Fruit fly (Drosophila melanogaster) whole organism, embryonic: ENCODE data around the gene lectin-37Db.

Experiments
- Atf-2 ChIP-seq: fragments of 200-800 bp; sonication (Bioruptor generic); optimal IDR thresholded peaks from 2 replicates; lab custom pipeline; 2016; ENCODE audit warnings: missing biosample characterization, missing genetic modification characterization
- CG10209 ChIP-seq: fragments of 200-800 bp; sonication (Bioruptor generic); optimal IDR thresholded peaks from 3 replicates; lab custom pipeline; 2017; ENCODE audit warnings: missing biosample characterization, mild to moderate bottlenecking, missing genetic modification characterization, missing genetic modification reagents
- CG10654 ChIP-seq: fragments of 200-800 bp; sonication (Bioruptor generic); optimal IDR thresholded peaks from 2 replicates; lab custom pipeline; 2016; ENCODE audit warnings: missing biosample characterization, missing genetic modification characterization
- CG14710 ChIP-seq: fragments of 200-800 bp; sonication (Bioruptor generic); optimal IDR thresholded peaks from 3 replicates; lab custom pipeline; 2019; ENCODE audit warnings: missing biosample characterization, mild to moderate bottlenecking, missing genetic modification characterization, moderate library complexity
- CG14860 ChIP-seq: fragments of 200-800 bp; sonication (Bioruptor generic); IDR thresholded peaks from 3 replicates; pipeline ENCODE4 v1.3.6; 2022; ENCODE audit warnings: missing biosample characterization, missing genetic modification characterization; ENCODE audit not compliant: partially characterized antibody
- CG1529 ChIP-seq: fragments of 200-800 bp; sonication (Bioruptor generic); optimal IDR thresholded peaks from 3 replicates; lab custom pipeline; 2018; ENCODE audit warnings: missing biosample characterization, missing genetic modification characterization
- CG15696 ChIP-seq: fragments of 200-800 bp; sonication (Bioruptor generic); optimal IDR thresholded peaks from 2 replicates; lab custom pipeline; 2019; ENCODE audit warnings: missing biosample characterization, mild to moderate bottlenecking, missing genetic modification characterization, moderate library complexity
- CG1647 ChIP-seq: fragments of 200-800 bp; sonication (Bioruptor generic); optimal IDR thresholded peaks from 3 replicates; lab custom pipeline; 2016; ENCODE audit warnings: missing biosample characterization, missing genetic modification characterization
- CG17802 ChIP-seq: fragments of 200-800 bp; sonication (Bioruptor generic); optimal IDR thresholded peaks from 2 replicates; lab custom pipeline; 2018; ENCODE audit warnings: missing biosample characterization, mild to moderate bottlenecking, missing genetic modification characterization, moderate library complexity
- CG18262 ChIP-seq: fragments of 200-800 bp; optimal IDR thresholded peaks from 3 replicates; lab custom pipeline; 2019; ENCODE audit warnings: missing biosample characterization, mild to moderate bottlenecking, missing genetic modification characterization, moderate library complexity
- CG18476 ChIP-seq: fragments of 200-800 bp; sonication (Bioruptor generic); optimal IDR thresholded peaks from 2 replicates; lab custom pipeline; 2016; ENCODE audit warnings: missing biosample characterization, mild to moderate bottlenecking, missing genetic modification characterization
- CG2875 ChIP-seq: fragments of 200-800 bp; sonication (Bioruptor generic); optimal IDR thresholded peaks from 2 replicates; lab custom pipeline; 2017; ENCODE audit warnings: missing biosample characterization, mild to moderate bottlenecking, missing genetic modification characterization, missing genetic modification reagents
- CG31441 ChIP-seq: fragments of 200-800 bp; sonication (Bioruptor generic); IDR thresholded peaks from 2 replicates; pipeline ENCODE4 v1.3.6; 2022; ENCODE audit warnings: missing biosample characterization, missing genetic modification characterization
- CG32767 ChIP-seq: fragments of 200-800 bp; sonication (Bioruptor generic); IDR thresholded peaks from 2 replicates; pipeline ENCODE4 v1.3.6; 2022; ENCODE audit warnings: missing biosample characterization, missing genetic modification characterization
- CG3281 ChIP-seq: fragments of 200-800 bp; sonication (Bioruptor generic); optimal IDR thresholded peaks from 3 replicates; lab custom pipeline; 2017; ENCODE audit warnings: missing biosample characterization, mild to moderate bottlenecking, missing genetic modification characterization
- CG33213 ChIP-seq: fragments of 200-800 bp; sonication (Bioruptor generic); optimal IDR thresholded peaks from 3 replicates; lab custom pipeline; 2016; ENCODE audit warnings: missing biosample characterization, missing genetic modification characterization
- CG7271 ChIP-seq: fragments of 200-800 bp; sonication (Bioruptor generic); optimal IDR thresholded peaks from 2 replicates; lab custom pipeline; 2018; ENCODE audit warnings: missing biosample characterization, mild to moderate bottlenecking, missing genetic modification characterization, moderate library complexity
- CG7372 ChIP-seq: fragments of 200-800 bp; sonication (Bioruptor generic); IDR thresholded peaks from 2 replicates; pipeline ENCODE4 v1.3.6; 2022; ENCODE audit warnings: missing biosample characterization, missing genetic modification characterization
- CG8388 ChIP-seq: fragments of 200-800 bp; sonication (Bioruptor generic); optimal IDR thresholded peaks from 2 replicates; lab custom pipeline; 2019; ENCODE audit warnings: missing biosample characterization, mild to moderate bottlenecking, missing genetic modification characterization, moderate library complexity
- CG8765 ChIP-seq: fragments of 200-800 bp; sonication (Bioruptor generic); IDR thresholded peaks from 2 replicates; pipeline ENCODE4 v1.3.6; 2022; ENCODE audit warnings: missing biosample characterization, missing genetic modification characterization
- CG9437 ChIP-seq: fragments of 200-800 bp; sonication (Bioruptor generic); optimal IDR thresholded peaks from 2 replicates; lab custom pipeline; 2018; ENCODE audit warnings: missing biosample characterization, mild to moderate bottlenecking, missing genetic modification characterization
- Dip2 ChIP-seq: fragments of 200-800 bp; sonication (Bioruptor generic); IDR thresholded peaks from 2 replicates; pipeline ENCODE4 v1.3.6; 2022; ENCODE audit warnings: missing biosample characterization, missing genetic modification characterization
- E2f1 ChIP-seq: fragments of 200-800 bp; sonication (Bioruptor generic); IDR thresholded peaks from 2 replicates; pipeline ENCODE4 v1.3.6; 2022; ENCODE audit warnings: missing biosample characterization, missing genetic modification characterization
- HLH4C ChIP-seq: fragments of 200-800 bp; sonication (Bioruptor generic); IDR thresholded peaks from 3 replicates; pipeline ENCODE4 v1.3.6; 2022; ENCODE audit warnings: missing biosample characterization, missing genetic modification characterization; ENCODE audit not compliant: partially characterized antibody
- HLH54F ChIP-seq: fragments of 200-800 bp; sonication (Bioruptor generic); optimal IDR thresholded peaks from 3 replicates; lab custom pipeline; 2016; ENCODE audit warnings: missing biosample characterization, missing genetic modification characterization
- HLHmδ ChIP-seq: fragments of 200-800 bp; sonication (Bioruptor generic); optimal IDR thresholded peaks from 2 replicates; lab custom pipeline; 2018; ENCODE audit warnings: missing biosample characterization, mild to moderate bottlenecking, missing genetic modification characterization, moderate library complexity
- Hmx ChIP-seq: fragments of 200-800 bp; sonication (Bioruptor generic); optimal IDR thresholded peaks from 2 replicates; lab custom pipeline; 2016; ENCODE audit warnings: missing biosample characterization, missing genetic modification characterization
- Lpt ChIP-seq: fragments of >200 bp; optimal IDR thresholded peaks from 2 replicates; lab custom pipeline; 2018; ENCODE audit warnings: missing biosample characterization, missing genetic modification characterization
- Mad ChIP-seq: fragments of 200-800 bp; sonication (Bioruptor generic); optimal IDR thresholded peaks from 2 replicates; lab custom pipeline; 2016; ENCODE audit warnings: missing biosample characterization, missing genetic modification characterization
- Max ChIP-seq: fragments of 200-800 bp; sonication (Bioruptor generic); optimal IDR thresholded peaks from 2 replicates; lab custom pipeline; 2016; ENCODE audit warnings: missing biosample characterization, mild to moderate bottlenecking, missing genetic modification characterization
- Ptx1 ChIP-seq: fragments of 200-800 bp; sonication (Bioruptor generic); IDR thresholded peaks from 2 replicates; pipeline ENCODE4 v1.3.6; 2022; ENCODE audit warnings: missing biosample characterization, missing genetic modification characterization
- ash1 ChIP-seq: fragments of 200-800 bp; sonication (Bioruptor generic); optimal IDR thresholded peaks from 2 replicates; lab custom pipeline; 2018; ENCODE audit warnings: missing biosample characterization, mild to moderate bottlenecking, missing genetic modification characterization
- bab2 ChIP-seq: fragments of 200-800 bp; sonication (Bioruptor generic); optimal IDR thresholded peaks from 2 replicates; lab custom pipeline; 2016; ENCODE audit warnings: missing biosample characterization, missing genetic modification characterization
- bowl ChIP-seq: fragments of 200-800 bp; sonication (Bioruptor generic); IDR thresholded peaks from 2 replicates; pipeline ENCODE4 v1.3.6; 2022; ENCODE audit warnings: missing biosample characterization, missing genetic modification characterization
- br ChIP-seq: fragments of >200 bp; optimal IDR thresholded peaks from 2 replicates; lab custom pipeline; 2017
- cato ChIP-seq: fragments of 200-800 bp; sonication (Bioruptor generic); optimal IDR thresholded peaks from 2 replicates; lab custom pipeline; 2016; ENCODE audit warnings: missing biosample characterization, missing genetic modification characterization, borderline replicate concordance
- crp ChIP-seq, 2 experiments: fragments of 200-800 bp; sonication (Bioruptor generic); optimal IDR thresholded peaks; 2 replicates in 1 of 2; 3 replicates in 1 of 2; lab custom pipeline; 2017; ENCODE audit warnings: missing biosample characterization in 2 of 2, missing genetic modification characterization in 2 of 2, mild to moderate bottlenecking in 1 of 2, moderate library complexity in 1 of 2
- danr ChIP-seq: fragments of 200-800 bp; sonication (Bioruptor generic); IDR thresholded peaks from 2 replicates; pipeline ENCODE4 v1.3.6; 2022; ENCODE audit warnings: missing biosample characterization, missing genetic modification characterization
- dmrt11E ChIP-seq: fragments of 200-800 bp; sonication (Bioruptor generic); optimal IDR thresholded peaks from 3 replicates; lab custom pipeline; 2018; ENCODE audit warnings: missing biosample characterization, mild to moderate bottlenecking, missing genetic modification characterization, moderate library complexity
- hkb ChIP-seq, 2 experiments: fragments of 200-800 bp in 1 of 2; fragments of >200 bp in 1 of 2; sonication (Bioruptor generic) in 1 of 2; IDR thresholded peaks in 1 of 2; optimal IDR thresholded peaks in 1 of 2; 2 replicates each; pipeline versions ENCODE4 v1.3.6 to Lab custom; 2017 to 2022; ENCODE audit warnings: missing biosample characterization in 1 of 2, missing genetic modification characterization in 1 of 2
- kni ChIP-seq: fragments of 200-800 bp; sonication (Bioruptor generic); optimal IDR thresholded peaks from 3 replicates; lab custom pipeline; 2017; ENCODE audit warnings: mild to moderate bottlenecking, missing biosample characterization, missing genetic modification reagents, missing genetic modification characterization
- lilli ChIP-seq: fragments of 200-800 bp; sonication (Bioruptor generic); optimal IDR thresholded peaks from 3 replicates; lab custom pipeline; 2016; ENCODE audit warnings: missing biosample characterization, missing genetic modification characterization
- luna ChIP-seq: fragments of 200-800 bp; sonication (Bioruptor generic); optimal IDR thresholded peaks from 2 replicates; lab custom pipeline; 2016; ENCODE audit warnings: missing biosample characterization, missing genetic modification characterization
- mam ChIP-seq: fragments of 200-800 bp; sonication (Bioruptor generic); optimal IDR thresholded peaks from 3 replicates; lab custom pipeline; 2016; ENCODE audit warnings: missing biosample characterization, missing genetic modification characterization
- nom ChIP-seq: fragments of 200-800 bp; sonication (Bioruptor generic); optimal IDR thresholded peaks from 2 replicates; lab custom pipeline; 2017; ENCODE audit warnings: missing biosample characterization, missing genetic modification characterization, mild to moderate bottlenecking, moderate library complexity, missing genetic modification reagents
- pb ChIP-seq: fragments of 200-800 bp; sonication (Bioruptor generic); optimal IDR thresholded peaks from 3 replicates; lab custom pipeline; 2016; ENCODE audit warnings: missing biosample characterization, missing genetic modification characterization
- prd ChIP-seq, 3 experiments: fragments of >200 bp in 2 of 3; fragments of 200-800 bp in 1 of 3; sonication (Bioruptor generic) in 1 of 3; optimal IDR thresholded peaks in 2 of 3; IDR thresholded peaks in 1 of 3; 2 replicates in 2 of 3; 3 replicates in 1 of 3; pipeline versions ENCODE4 v1.3.6 to Lab custom; 2017 to 2022; ENCODE audit warnings: missing biosample characterization in 1 of 3, missing genetic modification characterization in 1 of 3
- rib ChIP-seq: fragments of 200-800 bp; sonication (Bioruptor generic); IDR thresholded peaks from 2 replicates; pipeline ENCODE4 v1.3.6; 2022; ENCODE audit warnings: missing biosample characterization, missing genetic modification characterization
- sd ChIP-seq: fragments of 200-800 bp; sonication (Bioruptor generic); optimal IDR thresholded peaks from 3 replicates; lab custom pipeline; 2018; ENCODE audit warnings: missing biosample characterization, mild to moderate bottlenecking, missing genetic modification characterization, moderate library complexity
- sens ChIP-seq: fragments of 200-800 bp; sonication (Bioruptor generic); peaks from one replicate; lab custom pipeline; 2016; ENCODE audit warnings: missing biosample characterization, missing genetic modification characterization
- wdn ChIP-seq: fragments of 200-800 bp; sonication (Bioruptor generic); IDR thresholded peaks from 2 replicates; pipeline ENCODE4 v1.3.6; 2022; ENCODE audit warnings: missing biosample characterization, missing genetic modification characterization

lectin-37Db gene

dm6 chr2L:19370046-19370445 is 48.8 kb upstream of the lectin-37Db start, which contains the start of gene CG17349 (continued):
- TF ChIP-seq mam (GFP tag; lab: Kevin White, UChicago) (no peak), CG31441 (peak; percentile 22; the same call in 1 of the 2 replicates), Mad (no peak), CG8388 (peak; percentile 2), CG8765 (no peak), Max (GFP tag; lab: Kevin White, UChicago) (no peak), HLHmδ (GFP tag; lab: Kevin White, UChicago) (no peak), Ptx1 (GFP tag; lab: Robert Waterston, UW) (no peak), wdn (GFP tag; lab: Robert Waterston, UW) (no peak), rib (GFP tag; lab: Robert Waterston, UW) (no peak), CG7271 (tag; lab: Kevin White, UChicago) (no peak), HLH4C (GFP tag; lab: Robert Waterston, UW) (no peak), Atf-2 (GFP tag; lab: Kevin White, UChicago) (no peak), E2f1 (GFP tag; lab: Robert Waterston, UW) (no peak), cato (no peak), sd (tag; lab: Kevin White, UChicago) (no peak), CG7372 (GFP tag; lab: Robert Waterston, UW) (no peak), CG14710 (peak; percentile 32), Lpt (GFP tag; lab: Kevin White, UChicago) (no peak), CG1529 (GFP tag; lab: Kevin White, UChicago) (peak; percentile 54), luna (GFP tag; lab: Kevin White, UChicago) (no peak), crp (GFP tag; optimal IDR thresholded peaks at IDR 0.05; lab: Kevin White, UChicago) (no peak), Hmx (GFP tag; lab: Kevin White, UChicago) (no peak), ash1 (GFP tag; lab: Kevin White, UChicago) (no peak), CG9437 (GFP tag; lab: Kevin White, UChicago) (no peak), danr (GFP tag; lab: Robert Waterston, UW) (no peak), prd (optimal IDR thresholded peaks at IDR 0.05; lab: Kevin White, UChicago) (no peak), prd (GFP tag; IDR thresholded peaks at IDR 0.05; lab: Robert Waterston, UW) (no peak), br (lab: Kevin White, UChicago) (no peak), sens (GFP tag; lab: Kevin White, UChicago) (peak; percentile 52), CG32767 (GFP tag; lab: Robert Waterston, UW) (no peak), Dip2 (GFP tag; lab: Robert Waterston, UW) (no peak), CG14860 (GFP tag; lab: Robert Waterston, UW) (no peak), kni (GFP tag; lab: Kevin White, UChicago) (no peak), dmrt11E (tag; lab: Kevin White, UChicago) (peak; percentile 60), CG33213 (GFP tag; lab: Kevin White, UChicago) (no peak), pb (no peak), HLH54F (GFP tag; lab: Kevin White, UChicago) (no peak), bab2 (GFP tag; lab: Kevin White, UChicago) (no peak), CG18476 (GFP tag; lab: Kevin White, UChicago) (no peak), CG2875 (GFP tag; lab: Kevin White, UChicago) (peak; percentile 74), CG1647 (GFP tag; lab: Kevin White, UChicago) (no peak), CG15696 (peak; percentile 26), hkb (optimal IDR thresholded peaks at IDR 0.05; lab: Kevin White, UChicago) (no peak), hkb (GFP tag; IDR thresholded peaks at IDR 0.05; lab: Robert Waterston, UW) (no peak), CG10209 (peak; percentile 11), lilli (no peak), nom (GFP tag; lab: Kevin White, UChicago) (no peak), bowl (GFP tag; lab: Robert Waterston, UW) (no peak), CG3281 (GFP tag; lab: Kevin White, UChicago) (no peak), CG18262 (tag; lab: Kevin White, UChicago) (peak; percentile 27), CG10654 (no peak), CG17802 (no peak)
